Worm (Caenorhabditis elegans) whole organism, L4 larva: ENCODE results near the gene H04D03.7.

ENCODE experiments used
- D1046.2 ChIP-seq: fragments of 200-800 bp; sonication (Bioruptor generic); IDR thresholded peaks from 2 replicates; pipeline ENCODE4 v1.3.6; 2022; ENCODE audit warnings: missing genetic modification characterization, missing compliant biosample characterization
- F10B5.3 ChIP-seq: sonication (generic microtip); optimal IDR thresholded peaks from 2 replicates; lab custom pipeline; 2016; ENCODE audit warnings: mild to moderate bottlenecking, missing genetic modification characterization, missing compliant biosample characterization
- F26F4.8 ChIP-seq: fragments of 200-800 bp; sonication (Bioruptor generic); conservative IDR thresholded peaks from 2 replicates; pipeline ENCODE4 v1.3.6; 2022; ENCODE audit warnings: missing genetic modification characterization, missing compliant biosample characterization
- F44E2.7 ChIP-seq: fragments of 200-800 bp; sonication (Bioruptor generic); IDR thresholded peaks from 2 replicates; pipeline ENCODE4 v2.1.2; 2022; ENCODE audit warnings: missing genetic modification characterization, missing compliant biosample characterization
- F49E8.2 ChIP-seq: sonication (generic microtip); optimal IDR thresholded peaks from 2 replicates; lab custom pipeline; 2016; ENCODE audit warnings: missing compliant biosample characterization, mild to moderate bottlenecking, missing genetic modification characterization, borderline replicate concordance
- Y75B8A.6 ChIP-seq: fragments of 200-800 bp; sonication (Bioruptor generic); IDR thresholded peaks from 2 replicates; pipeline ENCODE4 v1.3.6; 2022; ENCODE audit warnings: missing genetic modification reagents, missing genetic modification characterization, missing compliant biosample characterization
- ZK337.2 ChIP-seq: fragments of 200-800 bp; sonication (Bioruptor generic); IDR thresholded peaks from 2 replicates; pipeline ENCODE4 v1.3.6; 2022; ENCODE audit warnings: missing genetic modification reagents, missing genetic modification characterization, missing compliant biosample characterization
- ama-1 ChIP-seq: fragments of 150-350 bp; optimal IDR thresholded peaks from 2 replicates; lab custom pipeline; 2014; ENCODE audit warnings: inconsistent platforms, mixed read lengths
- arid-1 ChIP-seq: fragments of 200-800 bp; sonication (Bioruptor generic); conservative IDR thresholded peaks from 2 replicates; pipeline ENCODE4 v1.3.6; 2022; ENCODE audit warnings: missing genetic modification reagents, missing genetic modification characterization, missing compliant biosample characterization
- ceh-20 ChIP-seq: fragments of 200-800 bp; sonication (Bioruptor generic); IDR thresholded peaks from 2 replicates; pipeline ENCODE4 v1.3.6; 2022; ENCODE audit warnings: missing genetic modification reagents, missing genetic modification characterization, missing compliant biosample characterization
- ceh-28 ChIP-seq: fragments of 150-350 bp; optimal IDR thresholded peaks from 2 replicates; lab custom pipeline; 2014; ENCODE audit warnings: missing biosample characterization, missing genetic modification reagents, missing genetic modification characterization
- ceh-32 ChIP-seq: sonication (generic microtip); optimal IDR thresholded peaks from 2 replicates; lab custom pipeline; 2016; ENCODE audit warnings: mild to moderate bottlenecking, missing genetic modification characterization, missing compliant biosample characterization; ENCODE audit not compliant: poor library complexity
- daf-12 ChIP-seq: fragments of 150-350 bp; optimal IDR thresholded peaks from 2 replicates; lab custom pipeline; 2014; ENCODE audit warnings: missing biosample characterization, missing genetic modification reagents, missing genetic modification characterization
- daf-19 ChIP-seq: fragments of 200-800 bp; sonication (Bioruptor generic); conservative IDR thresholded peaks from 2 replicates; pipeline ENCODE4 v1.3.6; 2022; ENCODE audit warnings: missing genetic modification characterization, missing compliant biosample characterization
- dmd-6 ChIP-seq: fragments of 200-800 bp; sonication (Bioruptor generic); IDR thresholded peaks from 2 replicates; pipeline ENCODE4 v1.3.6; 2022; ENCODE audit warnings: missing genetic modification reagents, missing genetic modification characterization, missing compliant biosample characterization
- dmd-8 ChIP-seq: fragments of 200-800 bp; sonication (Bioruptor generic); IDR thresholded peaks from 2 replicates; pipeline ENCODE4 v1.3.6; 2022; ENCODE audit warnings: missing genetic modification characterization, missing compliant biosample characterization
- dmd-9 ChIP-seq: fragments of 200-800 bp; sonication (Bioruptor generic); IDR thresholded peaks from 2 replicates; pipeline ENCODE4 v1.3.6; 2022; ENCODE audit warnings: missing genetic modification reagents, missing genetic modification characterization, missing compliant biosample characterization
- dve-1 ChIP-seq: sonication (generic microtip); optimal IDR thresholded peaks from 2 replicates; lab custom pipeline; 2017; ENCODE audit warnings: antibody characterized with exemption, mild to moderate bottlenecking, missing genetic modification characterization, missing compliant biosample characterization; ENCODE audit not compliant: insufficient read depth
- egl-43 ChIP-seq: fragments of 200-800 bp; sonication (Bioruptor generic); IDR thresholded peaks from 2 replicates; pipeline ENCODE4 v1.3.6; 2022; ENCODE audit warnings: missing genetic modification reagents, missing genetic modification characterization, missing compliant biosample characterization
- fkh-10 ChIP-seq: fragments of 150-350 bp; optimal IDR thresholded peaks from 2 replicates; lab custom pipeline; 2014; ENCODE audit warnings: missing biosample characterization, missing genetic modification reagents, missing genetic modification characterization
- fos-1 ChIP-seq: fragments of 150-350 bp; optimal IDR thresholded peaks from 2 replicates; lab custom pipeline; 2014; ENCODE audit warnings: missing biosample characterization, missing genetic modification characterization
- gei-8 ChIP-seq: fragments of 200-800 bp; sonication (Bioruptor generic); optimal IDR thresholded peaks from 2 replicates; lab custom pipeline; 2018; ENCODE audit warnings: mild to moderate bottlenecking, missing genetic modification characterization, missing compliant biosample characterization
- hif-1 ChIP-seq, 2 experiments: sonication (generic microtip); optimal IDR thresholded peaks; 2 replicates each; lab custom pipeline; 2016 to 2017; ENCODE audit warnings: missing compliant biosample characterization in 2 of 2, missing genetic modification characterization in 2 of 2, missing genetic modification reagents in 2 of 2, missing genotype in 2 of 2, mild to moderate bottlenecking in 1 of 2
- hlh-30 ChIP-seq: sonication (generic microtip); optimal IDR thresholded peaks from 2 replicates; lab custom pipeline; 2017; ENCODE audit warnings: antibody characterized with exemption, mild to moderate bottlenecking, missing genetic modification characterization, missing compliant biosample characterization; ENCODE audit not compliant: insufficient read depth
- lin-13 ChIP-seq: fragments of 150-350 bp; optimal IDR thresholded peaks from 2 replicates; lab custom pipeline; 2014; ENCODE audit warnings: missing biosample characterization, missing genetic modification reagents, missing genetic modification characterization
- lin-15B ChIP-seq: fragments of 150-350 bp; sonication (generic microtip); optimal IDR thresholded peaks from 3 replicates; lab custom pipeline; 2014; ENCODE audit warnings: missing biosample characterization, missing genetic modification characterization
- lin-29 ChIP-seq: fragments of 200-800 bp; sonication (Bioruptor generic); IDR thresholded peaks from 2 replicates; pipeline ENCODE4 v1.3.6; 2022; ENCODE audit warnings: missing genetic modification reagents, missing genetic modification characterization, missing compliant biosample characterization
- lin-38 ChIP-seq: fragments of 200-800 bp; sonication (Bioruptor generic); IDR thresholded peaks from 2 replicates; pipeline ENCODE4 v1.3.6; 2022; ENCODE audit warnings: missing genetic modification reagents, missing genetic modification characterization, missing compliant biosample characterization
- lsy-2 ChIP-seq, 2 experiments: fragments of 150-350 bp in 1 of 2; sonication (generic microtip) in 1 of 2; optimal IDR thresholded peaks; 2 replicates each; lab custom pipeline; 2014 to 2017; ENCODE audit warnings: missing biosample characterization in 2 of 2, missing genetic modification characterization in 2 of 2
- mdl-1 ChIP-seq, 2 experiments: fragments of 150-350 bp in 1 of 2; sonication (generic microtip) in 1 of 2; optimal IDR thresholded peaks; 2 replicates each; lab custom pipeline; 2014 to 2017; ENCODE audit warnings: missing biosample characterization in 2 of 2, missing genetic modification characterization in 2 of 2
- mdt-29 ChIP-seq: fragments of 200-800 bp; sonication (Bioruptor generic); IDR thresholded peaks from 2 replicates; pipeline ENCODE4 v1.3.6; 2022; ENCODE audit warnings: missing genetic modification reagents, missing genetic modification characterization, missing compliant biosample characterization
- mep-1 ChIP-seq: fragments of 150-350 bp; sonication (generic microtip); optimal IDR thresholded peaks from 3 replicates; lab custom pipeline; 2014; ENCODE audit warnings: missing biosample characterization, missing genetic modification characterization
- mxl-2 ChIP-seq: fragments of 200-800 bp; sonication (Bioruptor generic); conservative IDR thresholded peaks from 2 replicates; pipeline ENCODE4 v1.3.6; 2022; ENCODE audit warnings: missing genetic modification reagents, missing genetic modification characterization, missing compliant biosample characterization
- mxl-3 ChIP-seq: fragments of 200-800 bp; sonication (Bioruptor generic); optimal IDR thresholded peaks from 2 replicates; lab custom pipeline; 2018; ENCODE audit warnings: mild to moderate bottlenecking, missing genetic modification characterization, missing compliant biosample characterization
- nhr-10 ChIP-seq: fragments of 150-350 bp; optimal IDR thresholded peaks from 2 replicates; lab custom pipeline; 2014; ENCODE audit warnings: missing biosample characterization, missing genetic modification characterization
- nhr-102 ChIP-seq: sonication (generic microtip); optimal IDR thresholded peaks from 2 replicates; lab custom pipeline; 2016; ENCODE audit warnings: mild to moderate bottlenecking, missing genetic modification characterization, moderate library complexity, missing compliant biosample characterization
- nhr-25 ChIP-seq: sonication (generic microtip); optimal IDR thresholded peaks from 2 replicates; lab custom pipeline; 2017; ENCODE audit warnings: missing genetic modification characterization, mild to moderate bottlenecking, missing compliant biosample characterization, antibody characterized with exemption, moderate library complexity, borderline replicate concordance; ENCODE audit not compliant: insufficient read depth
- nhr-28 ChIP-seq: fragments of 150-350 bp; optimal IDR thresholded peaks from 2 replicates; lab custom pipeline; 2014; ENCODE audit warnings: missing biosample characterization, missing genetic modification characterization
- nhr-76 ChIP-seq: fragments of 150-350 bp; optimal IDR thresholded peaks from 2 replicates; lab custom pipeline; 2014; ENCODE audit warnings: missing biosample characterization, missing genetic modification characterization
- pqm-1 ChIP-seq: sonication (generic microtip); optimal IDR thresholded peaks from 2 replicates; lab custom pipeline; 2017; ENCODE audit warnings: missing biosample characterization, missing genetic modification characterization
- rbr-2 ChIP-seq: sonication (generic microtip); optimal IDR thresholded peaks from 2 replicates; lab custom pipeline; 2016; ENCODE audit warnings: missing genotype, missing genetic modification characterization, missing compliant biosample characterization
- saeg-2 ChIP-seq: fragments of 200-800 bp; sonication (Bioruptor generic); IDR thresholded peaks from 2 replicates; pipeline ENCODE4 v1.3.6; 2022; ENCODE audit warnings: missing genetic modification reagents, missing genetic modification characterization, missing compliant biosample characterization
- snpc-4 ChIP-seq: fragments of 150-350 bp; optimal IDR thresholded peaks from 2 replicates; lab custom pipeline; 2014; ENCODE audit warnings: missing biosample characterization, missing genetic modification characterization
- spr-1 ChIP-seq: sonication (generic microtip); optimal IDR thresholded peaks from 2 replicates; lab custom pipeline; 2016; ENCODE audit warnings: mild to moderate bottlenecking, missing genetic modification characterization, missing compliant biosample characterization
- unc-39 ChIP-seq: sonication (generic microtip); optimal IDR thresholded peaks from 2 replicates; lab custom pipeline; 2017; ENCODE audit warnings: missing biosample characterization, missing genetic modification characterization
- zfp-2 ChIP-seq: sonication (generic microtip); optimal IDR thresholded peaks from 2 replicates; lab custom pipeline; 2016; ENCODE audit warnings: mild to moderate bottlenecking, missing genetic modification characterization, missing compliant biosample characterization
- zfp-3 ChIP-seq: fragments of 200-800 bp; sonication (Bioruptor generic); conservative IDR thresholded peaks from 2 replicates; pipeline ENCODE4 v1.3.6; 2022; ENCODE audit warnings: missing genetic modification reagents, missing genetic modification characterization, missing compliant biosample characterization
- zip-11 ChIP-seq: fragments of 200-800 bp; sonication (Bioruptor generic); IDR thresholded peaks from 2 replicates; pipeline ENCODE4 v1.3.6; 2022; ENCODE audit warnings: missing genetic modification characterization, missing compliant biosample characterization
- zip-2 ChIP-seq: fragments of 150-350 bp; optimal IDR thresholded peaks from 2 replicates; lab custom pipeline; 2014; ENCODE audit warnings: missing biosample characterization, missing genetic modification characterization
- ztf-11 ChIP-seq: fragments of 150-350 bp; optimal IDR thresholded peaks from 2 replicates; lab custom pipeline; 2014; ENCODE audit warnings: missing biosample characterization, missing genetic modification characterization

The H04D03.7 gene

DNA sequence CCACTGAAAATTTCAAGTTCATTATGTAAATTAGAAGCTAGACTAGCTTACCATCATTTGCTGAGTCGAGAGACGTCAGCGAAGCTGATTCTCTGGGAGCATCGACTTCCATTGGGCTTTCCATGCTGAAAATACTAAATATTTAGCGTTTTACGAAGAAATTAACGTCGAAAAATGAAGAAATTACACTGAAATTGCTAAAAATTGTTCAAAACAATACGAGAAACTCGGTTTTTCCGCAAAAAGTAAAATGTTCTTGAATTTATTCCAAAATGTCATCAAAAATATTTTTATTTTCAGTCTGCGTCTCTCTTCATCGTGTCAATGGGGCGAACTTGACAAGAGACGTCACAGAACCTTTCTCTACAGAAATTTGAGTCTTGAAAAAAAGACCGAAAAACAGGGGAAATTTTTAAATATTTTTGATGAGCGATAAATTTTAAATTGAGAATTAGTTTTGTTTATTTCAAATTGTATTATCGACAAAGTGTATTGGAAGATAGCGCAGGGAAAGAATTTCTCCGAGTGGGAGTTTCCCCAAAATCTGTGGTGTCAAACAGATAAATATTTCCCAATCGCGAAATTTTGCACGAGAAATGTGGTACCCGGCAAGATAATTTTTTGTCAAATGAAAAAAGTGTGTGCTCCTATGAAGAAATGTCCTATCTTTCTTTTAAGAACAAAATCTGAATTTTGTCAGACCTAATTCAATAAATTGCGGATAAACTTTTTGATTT, 14.0 kb upstream of the H04D03.7 start, which contains the start of gene ecps-1 (continued):
- no peak for TF ChIP-seq dve-1 (tag; lab: Kevin White, UChicago)
- TF ChIP-seq hlh-30 (tag; lab: Kevin White, UChicago), result no peak
- no peak for TF ChIP-seq ceh-28 (tag; lab: Kevin White, UChicago)
- no peak for TF ChIP-seq pqm-1 (tag; lab: Kevin White, UChicago)
- TF ChIP-seq nhr-102, result no peak
- TF ChIP-seq ztf-11 (tag; lab: Kevin White, UChicago), result no peak
- TF ChIP-seq dmd-8 (GFP tag; lab: Robert Waterston, UW), result no peak
- TF ChIP-seq zip-11 (GFP tag; lab: Robert Waterston, UW), result no peak
- TF ChIP-seq lsy-2 (tag; optimal IDR thresholded peaks at IDR 0.05; lab: Kevin White, UChicago), result peak; percentile 55 to 94
- no peak for TF ChIP-seq daf-19 (GFP tag; lab: Robert Waterston, UW)
- peak; percentile 77 for TF ChIP-seq ZK337.2 (GFP tag; lab: Robert Waterston, UW)
- TF ChIP-seq ceh-32 (tag; lab: Kevin White, UChicago), result no peak
- no peak for TF ChIP-seq F44E2.7 (GFP tag; lab: Robert Waterston, UW)
- TF ChIP-seq mxl-2, result no peak
- TF ChIP-seq spr-1 (tag; lab: Kevin White, UChicago), result no peak
- peak; percentile 67 for TF ChIP-seq F49E8.2 (tag; lab: Kevin White, UChicago)
- TF ChIP-seq egl-43 (GFP tag; lab: Robert Waterston, UW), result no peak
- peak; percentile 94 for TF ChIP-seq mep-1 (tag; lab: Kevin White, UChicago)
- peak; percentile 88 for TF ChIP-seq lin-15B (tag; lab: Kevin White, UChicago)
- TF ChIP-seq dmd-9 (GFP tag; lab: Robert Waterston, UW), result peak; percentile 86
- TF ChIP-seq mdl-1 (tag; optimal IDR thresholded peaks at IDR 0.05; lab: Kevin White, UChicago), result peak; percentile 61 to 75
- TF ChIP-seq nhr-25, result peak; percentile 28
- TF ChIP-seq lin-38 (GFP tag; lab: Robert Waterston, UW), result peak; percentile 99
- TF ChIP-seq ceh-20 (GFP tag; lab: Robert Waterston, UW), result peak; percentile 70; the same call in 1 of the 2 replicates
- no peak for TF ChIP-seq lin-29 (GFP tag; lab: Robert Waterston, UW)
- no peak for TF ChIP-seq daf-12
- no peak for TF ChIP-seq Y75B8A.6 (GFP tag; lab: Robert Waterston, UW)
- TF ChIP-seq nhr-28, result peak; percentile 71
- no peak for TF ChIP-seq saeg-2 (GFP tag; lab: Robert Waterston, UW)
- TF ChIP-seq nhr-10 (tag; lab: Kevin White, UChicago), result peak; percentile 42
- no peak for TF ChIP-seq zip-2 (tag; lab: Kevin White, UChicago)
- no peak for TF ChIP-seq D1046.2 (GFP tag; lab: Robert Waterston, UW)
- no peak for TF ChIP-seq lin-13 (GFP tag; lab: Kevin White, UChicago)
- no peak for TF ChIP-seq snpc-4 (tag; lab: Kevin White, UChicago)
- TF ChIP-seq zfp-3 (GFP tag; lab: Robert Waterston, UW), result 0 out of 2 replicates have a peak, but pooled peaks have one; percentile 66
- TF ChIP-seq ama-1 (lab: Kevin White, UChicago), result no peak
- peak; percentile 64 for TF ChIP-seq mdt-29 (GFP tag; lab: Robert Waterston, UW)
- peak in 1 of 2 experiments; percentile 92 for TF ChIP-seq hif-1 (tag; optimal IDR thresholded peaks at IDR 0.05; lab: Kevin White, UChicago)
- peak; percentile 74 for TF ChIP-seq mxl-3
- no peak for TF ChIP-seq F10B5.3 (tag; lab: Kevin White, UChicago)
- peak; percentile 60 for TF ChIP-seq rbr-2 (tag; lab: Kevin White, UChicago)
- TF ChIP-seq F26F4.8 (GFP tag; lab: Robert Waterston, UW), result no peak
- no peak for TF ChIP-seq unc-39 (tag; lab: Kevin White, UChicago)
- peak; percentile 79 for TF ChIP-seq dmd-6
- TF ChIP-seq fkh-10, result peak; percentile 26
- no peak for TF ChIP-seq zfp-2 (tag; lab: Kevin White, UChicago)
- peak; percentile 12 for TF ChIP-seq fos-1 (tag; lab: Kevin White, UChicago)
- TF ChIP-seq nhr-76, result no peak
- TF ChIP-seq gei-8 (GFP tag; lab: Kevin White, UChicago), result no peak
- peak; percentile 86 for TF ChIP-seq arid-1 (GFP tag; lab: Robert Waterston, UW)
